Worm (Caenorhabditis elegans) whole organism, young adult: ENCODE data around the gene F16F9.1.

Experiments
- F22D6.2 ChIP-seq: sonication (generic microtip); optimal IDR thresholded peaks from 2 replicates; lab custom pipeline; 2016; ENCODE audit warnings: mild to moderate bottlenecking, missing genetic modification characterization, missing compliant biosample characterization
- F37B4.10 ChIP-seq: fragments of 200-800 bp; sonication (Bioruptor generic); IDR thresholded peaks from 2 replicates; pipeline ENCODE4 v1.3.6; 2022; ENCODE audit warnings: missing genetic modification characterization, missing compliant biosample characterization
- F39B2.1 ChIP-seq: fragments of 200-800 bp; sonication (Bioruptor generic); IDR thresholded peaks from 2 replicates; pipeline ENCODE4 v1.3.6; 2022; ENCODE audit warnings: missing genetic modification reagents, missing genetic modification characterization, missing compliant biosample characterization
- K11D2.4 ChIP-seq: fragments of 200-800 bp; sonication (Bioruptor generic); IDR thresholded peaks from 2 replicates; pipeline ENCODE4 v1.3.6; 2022; ENCODE audit warnings: missing genetic modification reagents, missing genetic modification characterization, missing compliant biosample characterization
- Y67H2A.10 ChIP-seq: fragments of 200-800 bp; sonication (Bioruptor generic); conservative IDR thresholded peaks from 2 replicates; pipeline ENCODE4 v1.3.6; 2022; ENCODE audit warnings: missing genetic modification reagents, missing genetic modification characterization, missing compliant biosample characterization
- ZK185.1 ChIP-seq: sonication (generic microtip); optimal IDR thresholded peaks from 2 replicates; lab custom pipeline; 2016; ENCODE audit warnings: mild to moderate bottlenecking, missing genetic modification characterization, missing compliant biosample characterization; ENCODE audit not compliant: poor library complexity, severe bottlenecking
- aptf-2 ChIP-seq: fragments of 200-800 bp; sonication (Bioruptor generic); conservative IDR thresholded peaks from 2 replicates; pipeline ENCODE4 v1.3.6; 2022; ENCODE audit warnings: missing genetic modification reagents, missing genetic modification characterization, missing compliant biosample characterization
- attf-3 ChIP-seq: fragments of 200-800 bp; sonication (Bioruptor generic); conservative IDR thresholded peaks from 2 replicates; pipeline ENCODE4 v1.3.6; 2022; ENCODE audit warnings: missing genetic modification reagents, missing genetic modification characterization, missing compliant biosample characterization
- bed-2 ChIP-seq: fragments of 200-800 bp; sonication (Bioruptor generic); IDR thresholded peaks from 2 replicates; pipeline ENCODE4 v1.3.6; 2022; ENCODE audit warnings: missing genetic modification reagents, missing genetic modification characterization, missing compliant biosample characterization
- cebp-2 ChIP-seq: fragments of 200-800 bp; sonication (Bioruptor generic); IDR thresholded peaks from 2 replicates; pipeline ENCODE4 v1.3.6; 2022; ENCODE audit warnings: missing genetic modification characterization, missing compliant biosample characterization
- ceh-100 ChIP-seq: fragments of 200-800 bp; sonication (Bioruptor generic); IDR thresholded peaks from 2 replicates; pipeline ENCODE4 v1.3.6; 2022; ENCODE audit warnings: missing genetic modification reagents, missing genetic modification characterization, missing compliant biosample characterization
- ceh-79 ChIP-seq: sonication (generic microtip); optimal IDR thresholded peaks from 2 replicates; lab custom pipeline; 2017; ENCODE audit warnings: mild to moderate bottlenecking, missing genetic modification characterization, missing compliant biosample characterization
- chd-7 ChIP-seq: sonication (generic microtip); optimal IDR thresholded peaks from 2 replicates; lab custom pipeline; 2016; ENCODE audit warnings: mild to moderate bottlenecking, missing genetic modification characterization, moderate library complexity, missing compliant biosample characterization
- die-1 ChIP-seq: sonication (generic microtip); optimal IDR thresholded peaks from 2 replicates; lab custom pipeline; 2016; ENCODE audit warnings: missing genotype, mild to moderate bottlenecking, missing genetic modification characterization, missing compliant biosample characterization
- dpl-1 ChIP-seq: fragments of 150-350 bp; optimal IDR thresholded peaks from 2 replicates; lab custom pipeline; 2014; ENCODE audit warnings: missing biosample characterization, missing genetic modification reagents, missing genetic modification characterization
- egl-44 ChIP-seq: fragments of 200-800 bp; sonication (Bioruptor generic); IDR thresholded peaks from 2 replicates; pipeline ENCODE4 v1.3.6; 2022; ENCODE audit warnings: missing genetic modification reagents, missing genetic modification characterization, missing compliant biosample characterization
- egrh-3 ChIP-seq: fragments of 200-800 bp; sonication (Bioruptor generic); IDR thresholded peaks from 2 replicates; pipeline ENCODE4 v1.3.6; 2022; ENCODE audit warnings: missing genetic modification reagents, missing genetic modification characterization, missing compliant biosample characterization
- fkh-3 ChIP-seq: sonication (generic microtip); optimal IDR thresholded peaks from 2 replicates; lab custom pipeline; 2016; ENCODE audit warnings: mild to moderate bottlenecking, missing genetic modification characterization, missing compliant biosample characterization
- hlh-12 ChIP-seq: sonication (generic microtip); optimal IDR thresholded peaks from 2 replicates; lab custom pipeline; 2016; ENCODE audit warnings: missing genetic modification characterization, missing compliant biosample characterization
- hrde-1 ChIP-seq: sonication (generic microtip); optimal IDR thresholded peaks from 2 replicates; lab custom pipeline; 2016; ENCODE audit warnings: missing genetic modification characterization, mild to moderate bottlenecking, missing compliant biosample characterization, moderate library complexity, missing genotype, missing genetic modification reagents, borderline replicate concordance
- lir-1 ChIP-seq: fragments of 200-800 bp; sonication (Bioruptor generic); conservative IDR thresholded peaks from 2 replicates; pipeline ENCODE4 v1.3.6; 2022; ENCODE audit warnings: missing genetic modification reagents, missing genetic modification characterization, missing compliant biosample characterization
- madf-6 ChIP-seq: fragments of 200-800 bp; sonication (Bioruptor generic); IDR thresholded peaks from 2 replicates; pipeline ENCODE4 v1.3.6; 2022; ENCODE audit warnings: missing genetic modification reagents, missing genetic modification characterization, missing compliant biosample characterization
- mes-4 ChIP-seq: sonication (generic microtip); optimal IDR thresholded peaks from 2 replicates; lab custom pipeline; 2016; ENCODE audit warnings: missing genotype, missing genetic modification characterization, missing compliant biosample characterization
- nhr-27 ChIP-seq: fragments of 200-800 bp; sonication (Bioruptor generic); optimal IDR thresholded peaks from 2 replicates; lab custom pipeline; 2018; ENCODE audit warnings: mild to moderate bottlenecking, missing genetic modification characterization, moderate library complexity, missing compliant biosample characterization
- nhr-80 ChIP-seq: sonication (generic microtip); optimal IDR thresholded peaks from 2 replicates; lab custom pipeline; 2016; ENCODE audit warnings: missing genetic modification characterization, missing compliant biosample characterization
- repo-1 ChIP-seq: sonication (generic microtip); optimal IDR thresholded peaks from 2 replicates; lab custom pipeline; 2017; ENCODE audit warnings: mild to moderate bottlenecking, missing genetic modification characterization, missing compliant biosample characterization
- rpc-1 ChIP-seq, 2 experiments: fragments of 150-350 bp in 1 of 2; sonication (generic microtip) in 1 of 2; optimal IDR thresholded peaks; 2 replicates each; lab custom pipeline; 2014 to 2018; ENCODE audit warnings: missing biosample characterization in 1 of 2, missing genetic modification characterization in 1 of 2, missing genetic modification reagents in 1 of 2, missing genotype in 1 of 2
- sea-2 ChIP-seq: fragments of 200-800 bp; sonication (Bioruptor generic); IDR thresholded peaks from 2 replicates; pipeline ENCODE4 v1.3.6; 2022; ENCODE audit warnings: missing genetic modification characterization, missing compliant biosample characterization
- snpc-1.1 ChIP-seq: sonication (generic microtip); optimal IDR thresholded peaks from 2 replicates; lab custom pipeline; 2017; ENCODE audit warnings: missing genetic modification characterization, mild to moderate bottlenecking, missing compliant biosample characterization, antibody characterized with exemption, moderate library complexity, missing genotype, missing genetic modification reagents; ENCODE audit not compliant: insufficient read depth
- snpc-4 ChIP-seq, 5 experiments: fragments of 150-350 bp in 1 of 5; sonication (generic microtip) in 4 of 5; optimal IDR thresholded peaks; 2 replicates each; lab custom pipeline; 2014 to 2018; ENCODE audit warnings: missing genetic modification characterization in 5 of 5, missing biosample characterization in 3 of 5, antibody characterized with exemption in 2 of 5, mild to moderate bottlenecking in 2 of 5, missing compliant biosample characterization in 2 of 5, missing genotype in 2 of 5, moderate library complexity in 2 of 5, missing genetic modification reagents in 1 of 5
- zim-3 ChIP-seq: sonication (generic microtip); optimal IDR thresholded peaks from 2 replicates; lab custom pipeline; 2017; ENCODE audit warnings: mild to moderate bottlenecking, missing genetic modification characterization, moderate library complexity, missing compliant biosample characterization
- ztf-18 ChIP-seq: sonication (generic microtip); optimal IDR thresholded peaks from 2 replicates; lab custom pipeline; 2016; ENCODE audit warnings: missing genotype, mild to moderate bottlenecking, missing genetic modification characterization, missing compliant biosample characterization
- ztf-25 ChIP-seq: fragments of 200-800 bp; sonication (Bioruptor generic); IDR thresholded peaks from 2 replicates; pipeline ENCODE4 v1.3.6; 2022; ENCODE audit warnings: missing genetic modification reagents, missing genetic modification characterization, missing compliant biosample characterization

F16F9.1 gene

DNA sequence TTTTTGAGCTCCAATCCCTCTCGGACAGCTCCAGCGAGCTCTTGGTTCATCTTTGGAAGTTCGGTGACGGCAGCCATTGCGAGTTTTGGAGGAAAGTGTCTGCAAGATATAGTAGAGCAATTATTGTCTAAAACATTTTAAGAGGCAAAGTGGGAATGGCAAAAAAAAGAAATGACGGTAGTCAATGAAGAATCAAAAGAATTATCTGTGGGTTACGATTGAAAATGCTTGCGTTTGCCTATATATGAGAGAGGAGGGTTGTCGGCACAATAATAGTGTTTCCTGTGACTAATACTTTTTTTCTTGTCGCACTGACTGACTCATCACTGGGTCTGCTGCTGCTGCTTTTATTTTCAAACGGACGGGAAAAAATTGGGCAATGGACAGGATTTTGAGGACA lies 22.6 kb upstream of the F16F9.1 start, which contains the start of gene tth-1:
Gene tth-1, minus strand, starts transcription at position 101 of the 400 bp plus-strand sequence.
- TF ChIP-seq F37B4.10 (GFP tag; lab: Robert Waterston, UW), result no peak

DNA sequence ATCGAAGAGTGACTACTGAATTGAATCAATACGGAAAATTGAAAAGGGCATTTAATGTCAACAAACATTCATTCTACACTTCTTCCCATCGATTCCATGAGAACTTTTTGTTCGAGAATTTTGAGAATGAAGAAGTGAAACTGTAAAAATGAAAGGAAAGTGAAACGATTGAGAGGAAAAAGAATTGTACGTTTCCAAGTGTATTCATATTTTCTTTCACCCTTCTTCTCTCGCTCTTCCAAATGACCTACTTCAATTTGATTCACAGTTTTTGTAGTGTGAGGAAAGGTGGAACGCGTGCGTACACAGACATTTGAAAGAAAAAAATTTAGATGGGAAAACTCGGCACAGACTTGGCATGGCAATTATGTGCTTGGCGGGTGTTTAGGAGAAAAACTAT lies 21.9 kb upstream of the F16F9.1 start:
- TF ChIP-seq bed-2 (GFP tag; lab: Robert Waterston, UW), result no peak
- no peak for TF ChIP-seq Y67H2A.10 (GFP tag; lab: Robert Waterston, UW)
- TF ChIP-seq repo-1 (tag; lab: Kevin White, UChicago), result no peak
- TF ChIP-seq attf-3 (GFP tag; lab: Robert Waterston, UW), result no peak
- no peak for TF ChIP-seq aptf-2
- TF ChIP-seq K11D2.4 (GFP tag; lab: Robert Waterston, UW), result no peak
- TF ChIP-seq lir-1 (GFP tag; lab: Robert Waterston, UW), result no peak
- TF ChIP-seq hlh-12 (tag; lab: Kevin White, UChicago), result no peak
- TF ChIP-seq hrde-1 (tag; lab: Kevin White, UChicago), result no peak
- TF ChIP-seq, all 124 proteins: peak for 0

DNA sequence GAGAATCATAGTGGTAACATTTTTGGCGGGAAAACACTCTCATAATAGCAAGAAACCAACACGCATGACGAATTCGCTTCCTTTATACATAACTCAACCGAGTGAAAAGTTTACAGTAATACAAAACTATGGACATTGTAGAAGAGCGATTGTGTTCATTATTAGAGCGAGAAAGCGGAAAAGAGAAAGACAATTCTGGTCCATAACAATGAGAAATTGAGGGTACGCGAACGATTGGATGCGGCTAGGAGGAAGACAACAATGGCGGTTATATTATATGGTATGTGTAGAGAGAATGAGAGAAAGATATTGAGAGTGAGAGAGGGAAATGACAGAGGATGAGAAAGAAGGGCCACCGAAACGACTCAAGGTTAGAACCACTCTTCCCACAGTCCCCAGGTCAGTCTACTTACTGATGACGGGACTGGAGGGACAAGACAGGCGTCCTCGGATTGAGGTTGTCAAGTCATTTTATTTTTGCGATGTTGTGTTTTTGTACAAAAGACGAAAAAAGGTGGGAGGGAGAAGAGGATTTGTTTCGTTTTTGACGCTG lies 20.0 kb upstream of the F16F9.1 start:
- TF ChIP-seq ztf-18 (no peak), F22D6.2 (tag; lab: Kevin White, UChicago) (no peak), nhr-27 (tag; lab: Kevin White, UChicago) (no peak), die-1 (tag; lab: Kevin White, UChicago) (no peak), fkh-3 (no peak), zim-3 (no peak), bed-2 (GFP tag; lab: Robert Waterston, UW) (no peak), mes-4 (tag; lab: Kevin White, UChicago) (no peak), ZK185.1 (tag; lab: Kevin White, UChicago) (no peak), dpl-1 (GFP tag; lab: Kevin White, UChicago) (no peak), lir-1 (GFP tag; lab: Robert Waterston, UW) (no peak), egrh-3 (GFP tag; lab: Robert Waterston, UW) (no peak), cebp-2 (no peak), egl-44 (GFP tag; lab: Robert Waterston, UW) (no peak), F39B2.1 (GFP tag; lab: Robert Waterston, UW) (no peak), rpc-1 (optimal IDR thresholded peaks at IDR 0.05; lab: Kevin White, UChicago) (no peak), rpc-1 (tag; optimal IDR thresholded peaks at IDR 0.05; lab: Kevin White, UChicago) (no peak), ceh-100 (GFP tag; lab: Robert Waterston, UW) (no peak), chd-7 (tag; lab: Kevin White, UChicago) (no peak), ztf-25 (GFP tag; lab: Robert Waterston, UW) (no peak)
- TF ChIP-seq, all 124 proteins: peak for 0

DNA sequence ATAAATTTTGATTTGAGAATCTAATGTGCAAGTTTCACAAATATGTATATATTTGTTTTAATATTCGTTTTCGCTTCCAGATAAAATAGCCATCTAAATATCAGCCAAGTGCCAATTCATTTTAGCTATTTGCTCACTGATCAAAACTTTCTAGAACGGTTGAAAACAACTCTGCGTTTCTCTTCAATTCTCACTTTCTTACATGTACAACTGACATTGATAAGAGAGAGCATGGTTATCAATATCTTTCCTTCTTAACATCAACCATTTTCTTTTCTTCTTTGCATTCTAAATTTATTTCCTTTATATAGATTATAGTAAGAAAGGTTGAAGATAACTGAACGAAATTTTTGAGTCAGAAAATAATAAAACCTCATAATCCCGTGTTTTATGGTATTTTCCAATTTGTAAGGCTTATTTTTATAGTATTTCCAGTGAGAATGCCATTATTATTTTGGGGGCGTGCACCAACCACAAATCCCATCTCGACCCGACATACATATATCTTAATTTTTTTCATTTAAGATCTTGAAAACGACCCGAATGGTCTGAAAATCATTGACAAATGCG lies 17.8 kb upstream of the F16F9.1 start, which contains the start of gene F08F1.3:
Gene F08F1.3, plus strand, starts transcription at position 520 of the 570 bp plus-strand sequence.
- TF ChIP-seq madf-6 (GFP tag; lab: Robert Waterston, UW) (no peak), nhr-80 (tag; lab: Kevin White, UChicago) (peak; percentile 52)

DNA sequence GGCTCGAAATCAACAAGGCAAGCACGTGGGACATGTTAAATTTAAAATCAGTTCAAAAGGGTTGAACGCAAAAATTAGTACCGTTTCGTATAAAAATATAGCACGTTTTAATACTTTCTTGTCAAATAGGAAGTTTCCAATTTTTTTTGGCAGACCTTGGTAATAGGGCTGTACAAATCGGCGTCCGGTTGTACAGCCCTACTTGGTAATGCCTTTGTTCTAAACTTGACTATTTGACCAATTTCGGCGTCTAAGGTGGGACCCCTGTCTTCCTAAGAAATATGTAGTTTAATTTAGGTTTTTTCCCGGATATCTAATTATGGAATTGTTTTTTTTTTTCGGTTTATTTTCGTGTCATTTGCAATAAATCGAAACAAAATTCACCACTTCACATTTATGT lies 16.7 kb upstream of the F16F9.1 start:
- TF ChIP-seq ceh-79 (tag; lab: Kevin White, UChicago) (no peak), ztf-18 (no peak), snpc-1.1 (peak; percentile 7), sea-2 (GFP tag; lab: Robert Waterston, UW) (no peak), snpc-4 (GFP tag; optimal IDR thresholded peaks at IDR 0.05; lab: Kevin White, UChicago) (no peak), snpc-4 (tag; optimal IDR thresholded peaks at IDR 0.05; lab: Kevin White, UChicago) (peak in 2 of 4 experiments; percentile 88 to 89)
